Fruit fly (Drosophila melanogaster) whole organism, wandering third instar larva: ENCODE data around the gene Acsf2.

ENCODE experiments used
- CrebA ChIP-seq: fragments of 200-800 bp; sonication (Bioruptor generic); optimal IDR thresholded peaks from 2 replicates; lab custom pipeline; 2016; ENCODE audit warnings: missing biosample characterization, mild to moderate bottlenecking, missing genetic modification characterization, borderline replicate concordance
- Dfd ChIP-seq: fragments of >200 bp; optimal IDR thresholded peaks from 2 replicates; lab custom pipeline; 2017; ENCODE audit warnings: missing biosample characterization, missing genetic modification characterization
- Myc ChIP-seq: fragments of >200 bp; optimal IDR thresholded peaks from 2 replicates; lab custom pipeline; 2017
- dl ChIP-seq, 2 experiments: fragments of 175-275, 200-275 bp in 1 of 2; fragments of 200-275 bp in 1 of 2; sonication (Bioruptor generic); optimal IDR thresholded peaks; lab custom pipeline; 2018; ENCODE audit warnings: mild to moderate bottlenecking in 2 of 2, missing biosample characterization in 2 of 2, missing genetic modification characterization in 2 of 2, moderate library complexity in 2 of 2; ENCODE audit not compliant: partially characterized antibody in 2 of 2, insufficient read depth in 1 of 2
- dmrt93B ChIP-seq: fragments of 200-800 bp; sonication (Bioruptor generic); optimal IDR thresholded peaks from 2 replicates; lab custom pipeline; 2018; ENCODE audit warnings: missing biosample characterization, mild to moderate bottlenecking, missing genetic modification characterization
- ey ChIP-seq: fragments of 200-800 bp; sonication (Bioruptor generic); optimal IDR thresholded peaks from 2 replicates; lab custom pipeline; 2016; ENCODE audit warnings: missing biosample characterization, missing genetic modification characterization
- fru ChIP-seq: fragments of 200-800 bp; sonication (Bioruptor generic); optimal IDR thresholded peaks from 3 replicates; lab custom pipeline; 2016; ENCODE audit warnings: missing biosample characterization, mild to moderate bottlenecking, missing genetic modification characterization
- h ChIP-seq: fragments of 200-800 bp; sonication (Bioruptor generic); optimal IDR thresholded peaks from 3 replicates; lab custom pipeline; 2016; ENCODE audit warnings: missing biosample characterization, mild to moderate bottlenecking, missing genetic modification characterization
- psq ChIP-seq: fragments of 200-800 bp; sonication (Bioruptor generic); optimal IDR thresholded peaks from 3 replicates; lab custom pipeline; 2017; ENCODE audit warnings: missing biosample characterization, mild to moderate bottlenecking, missing genetic modification characterization, moderate library complexity
- rgr ChIP-seq: fragments of 200-800 bp; sonication (Bioruptor generic); optimal IDR thresholded peaks from 3 replicates; lab custom pipeline; 2016; ENCODE audit warnings: missing biosample characterization, mild to moderate bottlenecking, missing genetic modification characterization
- sage ChIP-seq: fragments of 200-800 bp; sonication (Bioruptor generic); optimal IDR thresholded peaks from 2 replicates; lab custom pipeline; 2016; ENCODE audit warnings: missing biosample characterization, mild to moderate bottlenecking, missing genetic modification characterization
- tai ChIP-seq: sonication (Bioruptor generic); optimal IDR thresholded peaks from 2 replicates; lab custom pipeline; 2016; ENCODE audit warnings: missing biosample characterization, missing genetic modification characterization
- usp ChIP-seq: fragments of >200 bp; optimal IDR thresholded peaks from 2 replicates; lab custom pipeline; 2017; ENCODE audit warnings: missing biosample characterization, missing genetic modification characterization

dm6 chr2L:5291869-5292642 is 50.0 kb downstream of the Acsf2 start:
- TF ChIP-seq rgr (GFP tag; lab: Kevin White, UChicago) = peak; percentile 0
- TF ChIP-seq fru (GFP tag; lab: Kevin White, UChicago) = peak; percentile 26
- TF ChIP-seq Myc (lab: Kevin White, UChicago) = no peak
- TF ChIP-seq psq (GFP tag; lab: Kevin White, UChicago) = no peak
- TF ChIP-seq tai (GFP tag; lab: Kevin White, UChicago) = peak; percentile 21
- no peak for TF ChIP-seq CrebA (GFP tag; lab: Kevin White, UChicago)
- no peak for TF ChIP-seq h (GFP tag; lab: Kevin White, UChicago)
- TF ChIP-seq dl (GFP tag; optimal IDR thresholded peaks at IDR 0.05; lab: Kevin White, UChicago; ENCODE audit: insufficient read depth in 1 of 2, partially characterized antibody in 2 of 2) = peak in 1 of 2 experiments; percentile 53
- TF ChIP-seq sage (GFP tag; lab: Kevin White, UChicago) = no peak
- no peak for TF ChIP-seq ey
- TF ChIP-seq usp (GFP tag; lab: Kevin White, UChicago) = no peak
- TF ChIP-seq Dfd (GFP tag; lab: Kevin White, UChicago) = no peak
- TF ChIP-seq dmrt93B = no peak
